Fruit fly (Drosophila melanogaster) whole organism, prepupa: Measurements from ENCODE around the gene CG44085.

Experiments used
- CG11294 ChIP-seq: fragments of 200-800 bp; sonication (Bioruptor generic); IDR thresholded peaks from 2 replicates; pipeline ENCODE4 v1.3.6; 2022; ENCODE audit warnings: missing biosample characterization, missing genetic modification characterization
- CG11762 ChIP-seq: fragments of 200-800 bp; sonication (Bioruptor generic); optimal IDR thresholded peaks from 3 replicates; lab custom pipeline; 2016; ENCODE audit warnings: missing biosample characterization, missing genetic modification characterization; ENCODE audit not compliant: insufficient read depth
- CG11902 ChIP-seq: fragments of 200-800 bp; sonication (Bioruptor generic); optimal IDR thresholded peaks from 3 replicates; lab custom pipeline; 2016; ENCODE audit warnings: missing biosample characterization, missing genetic modification characterization
- CG15336 ChIP-seq: fragments of 200-800 bp; sonication (Bioruptor generic); IDR thresholded peaks from 2 replicates; pipeline ENCODE4 v1.3.6; 2022; ENCODE audit warnings: missing biosample characterization, missing genetic modification characterization
- CG1621 ChIP-seq: fragments of 200-800 bp; sonication (Bioruptor generic); optimal IDR thresholded peaks from 3 replicates; lab custom pipeline; 2018; ENCODE audit warnings: missing biosample characterization, mild to moderate bottlenecking, missing genetic modification characterization
- CG31627 ChIP-seq: fragments of 200-800 bp; sonication (Bioruptor generic); optimal IDR thresholded peaks from 3 replicates; lab custom pipeline; 2016; ENCODE audit warnings: missing biosample characterization, missing genetic modification characterization
- CG32006 ChIP-seq: fragments of 200-800 bp; sonication (Bioruptor generic); optimal IDR thresholded peaks from 3 replicates; lab custom pipeline; 2017; ENCODE audit warnings: missing biosample characterization, mild to moderate bottlenecking, missing genetic modification characterization
- CG34406 ChIP-seq: fragments of 200-800 bp; sonication (Bioruptor generic); optimal IDR thresholded peaks from 3 replicates; lab custom pipeline; 2016; ENCODE audit warnings: missing biosample characterization, missing genetic modification characterization
- CG3919 ChIP-seq: fragments of 200-800 bp; sonication (Bioruptor generic); optimal IDR thresholded peaks from 3 replicates; lab custom pipeline; 2016; ENCODE audit warnings: missing biosample characterization, missing genetic modification characterization
- CG4318 ChIP-seq: fragments of 200-800 bp; sonication (Bioruptor generic); optimal IDR thresholded peaks from 3 replicates; lab custom pipeline; 2017; ENCODE audit warnings: missing biosample characterization, mild to moderate bottlenecking, missing genetic modification characterization
- CG6276 ChIP-seq: fragments of 200-800 bp; sonication (Bioruptor generic); optimal IDR thresholded peaks from 2 replicates; lab custom pipeline; 2017; ENCODE audit warnings: missing biosample characterization, mild to moderate bottlenecking, missing genetic modification characterization
- CG6792 ChIP-seq: fragments of 200-800 bp; sonication (Bioruptor generic); optimal IDR thresholded peaks from 3 replicates; lab custom pipeline; 2016; ENCODE audit warnings: missing biosample characterization, missing genetic modification characterization
- CG6808 ChIP-seq: fragments of 200-800 bp; sonication (Bioruptor generic); optimal IDR thresholded peaks from 3 replicates; lab custom pipeline; 2017; ENCODE audit warnings: missing biosample characterization, missing genetic modification characterization, mild to moderate bottlenecking, moderate library complexity, missing genetic modification reagents
- CG7368 ChIP-seq: fragments of 200-800 bp; sonication (Bioruptor generic); optimal IDR thresholded peaks from 3 replicates; lab custom pipeline; 2016; ENCODE audit warnings: missing biosample characterization, missing genetic modification characterization
- CG8119 ChIP-seq: fragments of 200-800 bp; sonication (Bioruptor generic); IDR thresholded peaks from 3 replicates; pipeline ENCODE4 v1.3.6; 2022; ENCODE audit warnings: missing biosample characterization, missing genetic modification characterization
- CG8632 ChIP-seq: fragments of 200-800 bp; sonication (Bioruptor generic); optimal IDR thresholded peaks from 3 replicates; lab custom pipeline; 2016; ENCODE audit warnings: missing biosample characterization, missing genetic modification characterization
- Eip78C ChIP-seq: fragments of 200-800 bp; sonication (Bioruptor generic); peaks from one replicate; lab custom pipeline; 2016; ENCODE audit warnings: missing biosample characterization, missing genetic modification characterization
- Eip93F ChIP-seq: fragments of 200-800 bp; sonication (Bioruptor generic); optimal IDR thresholded peaks from 2 replicates; lab custom pipeline; 2016; ENCODE audit warnings: missing biosample characterization, mild to moderate bottlenecking, missing genetic modification characterization
- Ets21C ChIP-seq: fragments of 200-800 bp; sonication (Bioruptor generic); optimal IDR thresholded peaks from 3 replicates; lab custom pipeline; 2016; ENCODE audit warnings: missing biosample characterization, missing genetic modification characterization
- Ets96B ChIP-seq: fragments of 200-800 bp; optimal IDR thresholded peaks from 2 replicates; lab custom pipeline; 2019; ENCODE audit warnings: missing biosample characterization, mild to moderate bottlenecking, missing genetic modification characterization, moderate library complexity
- Gug ChIP-seq: fragments of 200-800 bp; sonication (Bioruptor generic); IDR thresholded peaks from 2 replicates; pipeline ENCODE4 v1.3.6; 2022; ENCODE audit warnings: missing biosample characterization, missing genetic modification characterization
- Hr39 ChIP-seq: fragments of 200-800 bp; sonication (Bioruptor generic); optimal IDR thresholded peaks from 2 replicates; lab custom pipeline; 2016; ENCODE audit warnings: missing biosample characterization, missing genetic modification characterization
- Hr4 ChIP-seq: fragments of 200-800 bp; sonication (Bioruptor generic); optimal IDR thresholded peaks from 3 replicates; lab custom pipeline; 2016; ENCODE audit warnings: missing biosample characterization, missing genetic modification characterization
- Lpt ChIP-seq: fragments of 200-800 bp; sonication (Bioruptor generic); optimal IDR thresholded peaks from 3 replicates; lab custom pipeline; 2016; ENCODE audit warnings: missing biosample characterization, missing genetic modification characterization
- Met ChIP-seq: fragments of 200-800 bp; sonication (Bioruptor generic); optimal IDR thresholded peaks from 3 replicates; lab custom pipeline; 2016; ENCODE audit warnings: missing biosample characterization, missing genetic modification characterization
- Sox15 ChIP-seq: fragments of 200-800 bp; sonication (Bioruptor generic); optimal IDR thresholded peaks from 3 replicates; lab custom pipeline; 2016; ENCODE audit warnings: missing biosample characterization, missing genetic modification characterization
- achi ChIP-seq: fragments of 200-800 bp; sonication (Bioruptor generic); optimal IDR thresholded peaks from 3 replicates; lab custom pipeline; 2016; ENCODE audit warnings: missing biosample characterization, missing genetic modification characterization
- acj6 ChIP-seq: fragments of 200-800 bp; sonication (Bioruptor generic); optimal IDR thresholded peaks from 3 replicates; lab custom pipeline; 2016; ENCODE audit warnings: missing biosample characterization, missing genetic modification characterization
- dac ChIP-seq: fragments of 200-800 bp; sonication (Bioruptor generic); optimal IDR thresholded peaks from 2 replicates; lab custom pipeline; 2017; ENCODE audit warnings: missing biosample characterization, mild to moderate bottlenecking, missing genetic modification characterization
- dsx ChIP-seq: fragments of 200-800 bp; optimal IDR thresholded peaks from 3 replicates; lab custom pipeline; 2019; ENCODE audit warnings: missing biosample characterization, mild to moderate bottlenecking, missing genetic modification characterization, moderate library complexity; ENCODE audit not compliant: poor library complexity, severe bottlenecking
- esn ChIP-seq: fragments of 200-800 bp; sonication (Bioruptor generic); optimal IDR thresholded peaks from 2 replicates; lab custom pipeline; 2016; ENCODE audit warnings: missing biosample characterization, mild to moderate bottlenecking, missing genetic modification characterization, moderate library complexity
- fd59A ChIP-seq: fragments of 200-800 bp; sonication (Bioruptor generic); optimal IDR thresholded peaks from 2 replicates; lab custom pipeline; 2017; ENCODE audit warnings: missing biosample characterization, mild to moderate bottlenecking, missing genetic modification characterization, missing genetic modification reagents
- lz ChIP-seq: fragments of 200-800 bp; sonication (Bioruptor generic); optimal IDR thresholded peaks from 3 replicates; lab custom pipeline; 2016; ENCODE audit warnings: missing biosample characterization, missing genetic modification characterization
- pdm3 ChIP-seq: fragments of 200-800 bp; sonication (Bioruptor generic); optimal IDR thresholded peaks from 3 replicates; lab custom pipeline; 2016; ENCODE audit warnings: missing biosample characterization, missing genetic modification characterization
- salr ChIP-seq, 2 experiments: fragments of 200-800 bp; sonication (Bioruptor generic); optimal IDR thresholded peaks; 3 replicates each; lab custom pipeline; 2016 to 2018; ENCODE audit warnings: missing biosample characterization in 2 of 2, missing genetic modification characterization in 2 of 2, mild to moderate bottlenecking in 1 of 2
- spab ChIP-seq: fragments of 200-800 bp; sonication (Bioruptor generic); optimal IDR thresholded peaks from 2 replicates; lab custom pipeline; 2017; ENCODE audit warnings: missing biosample characterization, mild to moderate bottlenecking, missing genetic modification characterization, missing genetic modification reagents
- topi ChIP-seq: fragments of 200-800 bp; sonication (Bioruptor generic); optimal IDR thresholded peaks from 3 replicates; lab custom pipeline; 2016; ENCODE audit warnings: missing biosample characterization, missing genetic modification characterization

CG44085 gene

DNA sequence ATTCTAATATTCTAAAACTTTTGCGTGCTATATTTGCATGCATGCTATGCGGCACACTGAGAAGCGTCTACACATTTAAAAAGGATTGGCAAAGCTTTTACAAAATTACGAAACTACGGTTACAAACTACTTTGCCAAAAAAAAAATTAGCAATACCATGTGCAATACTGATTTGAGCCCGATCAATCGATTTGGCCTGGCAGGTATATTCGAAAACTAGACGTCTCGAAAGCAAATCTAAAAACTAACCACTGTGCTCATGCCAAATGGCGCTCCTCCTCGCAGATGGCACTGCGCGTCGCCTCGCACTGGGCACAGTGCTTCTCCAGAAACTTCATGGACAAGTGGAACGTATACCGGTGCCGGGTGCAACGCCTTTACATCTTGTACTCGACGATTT lies 43.7 kb downstream of the CG44085 start, which contains the start of gene CG16825:
TSS of gene CG16825 (plus strand) at position 301 of the 400 bp plus-strand sequence.
- TF ChIP-seq CG15336 (no peak), esn (GFP tag; lab: Kevin White, UChicago) (no peak), Sox15 (GFP tag; lab: Kevin White, UChicago) (no peak), Gug (GFP tag; lab: Robert Waterston, UW) (no peak), CG6808 (GFP tag; lab: Kevin White, UChicago) (no peak), CG3919 (GFP tag; lab: Kevin White, UChicago) (no peak), CG31627 (GFP tag; lab: Kevin White, UChicago) (no peak), salr (GFP tag; optimal IDR thresholded peaks at IDR 0.05; lab: Kevin White, UChicago) (no peak), CG11762 (GFP tag; lab: Kevin White, UChicago) (no peak), topi (no peak), lz (GFP tag; lab: Kevin White, UChicago) (no peak), CG11294 (no peak), Met (GFP tag; lab: Kevin White, UChicago) (no peak), dac (GFP tag; lab: Kevin White, UChicago) (no peak), CG4318 (GFP tag; lab: Kevin White, UChicago) (no peak), CG34406 (GFP tag; lab: Kevin White, UChicago) (no peak), Hr39 (no peak), spab (GFP tag; lab: Kevin White, UChicago) (no peak)

DNA sequence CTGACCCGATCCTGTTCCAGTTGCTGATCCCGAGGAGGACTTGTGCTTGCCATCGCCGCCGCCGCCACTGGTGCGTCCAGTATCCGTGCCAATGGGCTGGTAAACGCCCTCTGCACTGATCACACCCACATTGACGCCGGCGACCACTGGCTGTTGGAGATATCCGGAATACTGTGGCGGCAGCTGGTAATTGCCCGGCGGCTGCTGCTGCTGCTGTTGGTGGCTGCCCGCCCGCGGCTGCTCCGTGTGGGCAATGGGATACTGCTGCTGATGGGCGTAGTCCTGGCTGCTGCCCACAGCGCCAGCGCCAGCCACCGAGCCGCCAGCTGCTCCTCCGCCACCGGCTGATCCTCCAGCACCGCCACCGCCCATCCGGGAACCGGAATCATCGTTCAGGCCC lies 44.2 kb downstream of the CG44085 start:
- no peak for TF ChIP-seq CG11902 (GFP tag; lab: Kevin White, UChicago)
- TF ChIP-seq, all 60 proteins: peak for 0

DNA sequence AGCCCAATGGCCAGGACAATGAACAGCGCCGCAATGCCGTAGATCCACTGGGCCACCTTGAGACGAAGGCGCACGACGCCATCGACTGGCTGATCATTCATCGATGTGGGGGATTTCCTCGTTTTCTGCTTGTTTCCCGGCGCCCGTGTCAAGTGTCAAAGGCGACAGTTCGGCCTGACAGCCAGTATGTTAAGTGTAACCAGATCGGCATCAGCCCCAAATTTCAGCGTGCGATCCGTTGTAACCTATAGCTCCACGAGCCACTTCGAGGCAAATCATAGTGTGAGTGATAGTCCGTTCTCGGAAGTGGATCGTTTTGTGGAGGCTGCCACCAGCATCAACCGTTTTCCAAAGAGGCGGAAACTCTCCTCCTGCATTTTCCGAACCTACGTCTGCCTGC lies 45.8 kb downstream of the CG44085 start, which contains the start of gene CG43779:
TSS of gene CG43779 (minus strand) at position 101 of the 400 bp plus-strand sequence.
- TF ChIP-seq Ets21C (GFP tag; lab: Kevin White, UChicago) (no peak), CG7368 (GFP tag; lab: Kevin White, UChicago) (no peak), CG31627 (GFP tag; lab: Kevin White, UChicago) (no peak), CG15336 (no peak), fd59A (GFP tag; lab: Kevin White, UChicago) (no peak), CG8119 (GFP tag; lab: Robert Waterston, UW) (no peak), Ets96B (tag; lab: Kevin White, UChicago) (no peak), CG4318 (GFP tag; lab: Kevin White, UChicago) (no peak)
- TF ChIP-seq, all 60 proteins: peak for 0

DNA sequence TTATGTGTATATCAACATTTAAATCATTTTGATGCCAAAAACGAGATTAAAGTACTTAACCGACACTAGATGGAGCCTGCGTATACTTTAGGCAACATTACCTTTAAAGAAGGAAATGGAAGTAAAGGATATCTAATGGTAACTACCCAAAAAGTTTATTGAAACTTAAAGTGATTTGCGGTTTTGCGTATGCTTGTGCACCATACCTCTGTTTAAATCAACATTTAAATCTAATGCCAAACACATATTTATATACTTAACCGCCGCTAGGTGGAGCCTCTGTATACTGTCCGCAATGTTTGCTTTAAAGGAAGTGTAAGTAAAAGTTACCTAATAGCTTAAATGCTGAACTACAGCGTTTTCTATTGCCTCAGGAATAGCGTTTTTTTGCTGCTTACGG lies 65.0 kb downstream of the CG44085 start:
- TF ChIP-seq Hr4 (GFP tag; lab: Kevin White, UChicago) (no peak), acj6 (GFP tag; lab: Kevin White, UChicago) (no peak), CG6792 (GFP tag; lab: Kevin White, UChicago) (no peak), Lpt (no peak), achi (GFP tag; lab: Kevin White, UChicago) (no peak), spab (GFP tag; lab: Kevin White, UChicago) (no peak), CG8632 (GFP tag; lab: Kevin White, UChicago) (no peak), CG1621 (no peak), lz (GFP tag; lab: Kevin White, UChicago) (no peak), CG7368 (GFP tag; lab: Kevin White, UChicago) (no peak), Eip93F (GFP tag; lab: Kevin White, UChicago) (no peak), CG3919 (GFP tag; lab: Kevin White, UChicago) (no peak), CG6276 (GFP tag; lab: Kevin White, UChicago) (no peak), CG32006 (no peak), Eip78C (GFP tag; lab: Kevin White, UChicago) (no peak), pdm3 (GFP tag; lab: Kevin White, UChicago) (no peak), topi (no peak), esn (GFP tag; lab: Kevin White, UChicago) (no peak), CG8119 (GFP tag; lab: Robert Waterston, UW) (no peak), dsx (GFP tag; lab: Kevin White, UChicago) (no peak)
